Worm (Caenorhabditis elegans) whole organism, L4/young adult: ENCODE measurements around the gene ttr-28.

ENCODE experiments used
- dao-5 ChIP-seq: sonication (generic microtip); optimal IDR thresholded peaks from 2 replicates; lab custom pipeline; 2016; ENCODE audit warnings: missing genotype, missing genetic modification characterization, moderate library complexity, missing compliant biosample characterization
- him-1 ChIP-seq: sonication (generic microtip); optimal IDR thresholded peaks from 2 replicates; lab custom pipeline; 2016; ENCODE audit warnings: missing genotype, missing genetic modification reagents, missing genetic modification characterization, missing compliant biosample characterization

DNA sequence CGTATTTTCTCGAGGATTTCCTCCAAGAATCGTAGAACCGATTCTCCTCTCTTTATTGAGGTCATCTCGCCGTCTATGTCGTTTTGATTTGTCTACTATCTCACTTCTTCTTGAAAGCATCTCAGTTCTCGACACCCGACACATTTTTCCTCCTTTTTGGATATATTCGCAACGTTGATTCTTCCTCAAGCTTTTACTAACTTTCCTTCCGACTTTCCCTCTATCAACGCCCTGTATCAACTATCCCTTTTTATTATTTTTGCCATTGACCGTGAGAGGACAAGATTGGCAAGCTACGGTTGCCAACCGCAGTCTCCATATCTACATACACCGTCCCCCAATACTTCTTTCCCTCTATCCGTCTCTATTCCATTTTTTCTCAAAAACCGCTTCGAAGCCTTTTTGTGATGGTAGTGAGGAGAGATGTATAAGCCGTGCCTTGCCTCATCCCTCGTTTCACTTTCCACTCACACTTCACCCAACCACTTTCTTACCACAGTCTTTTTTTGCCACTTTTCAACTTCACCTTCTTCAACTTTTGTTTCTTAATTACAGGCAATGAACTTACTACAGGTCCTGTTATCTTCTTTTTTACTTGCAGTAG is 24.1 kb upstream of the ttr-28 start, which contains the start of gene T16G1.2:
- no peak for TF ChIP-seq him-1 (tag; lab: Kevin White, UChicago)
- no peak for TF ChIP-seq dao-5
